Worm (Caenorhabditis elegans): Measurements from ENCODE around the gene D2045.5.

ce11 chrIII:10423906-10424305 is 45.5 kb downstream of the D2045.5 start, which contains the start of gene M03C11.6:
- TF ChIP-seq aly-2 (tag; optimal IDR thresholded peaks at IDR 0.05): no peak
- TF ChIP-seq nhr-12 (tag; optimal IDR thresholded peaks at IDR 0.05): no peak

Data from whole organism, L1 larva.